Worm (Caenorhabditis elegans) whole organism, L4 larva: Measurements from ENCODE around the gene Y53G8AL.3.

Source experiments
- F10B5.3 ChIP-seq: sonication (generic microtip); optimal IDR thresholded peaks from 2 replicates; lab custom pipeline; 2016; ENCODE audit warnings: mild to moderate bottlenecking, missing genetic modification characterization, missing compliant biosample characterization
- F37D6.2 ChIP-seq: sonication (generic microtip); optimal IDR thresholded peaks from 2 replicates; lab custom pipeline; 2016; ENCODE audit warnings: mild to moderate bottlenecking, missing genetic modification characterization, missing compliant biosample characterization
- T20F7.1 ChIP-seq: fragments of 200-800 bp; sonication (Bioruptor generic); optimal IDR thresholded peaks from 2 replicates; lab custom pipeline; 2018; ENCODE audit warnings: mild to moderate bottlenecking, missing genetic modification characterization, missing compliant biosample characterization
- T26A8.4 ChIP-seq: fragments of 200-800 bp; sonication (Bioruptor generic); IDR thresholded peaks from 2 replicates; pipeline ENCODE4 v1.3.6; 2022; ENCODE audit warnings: missing genetic modification characterization, missing compliant biosample characterization
- Y75B8A.6 ChIP-seq: fragments of 200-800 bp; sonication (Bioruptor generic); IDR thresholded peaks from 2 replicates; pipeline ENCODE4 v1.3.6; 2022; ENCODE audit warnings: missing genetic modification reagents, missing genetic modification characterization, missing compliant biosample characterization
- aha-1 ChIP-seq: fragments of 150-350 bp; peaks from one replicate; lab custom pipeline; 2014; ENCODE audit warnings: missing biosample characterization, missing genetic modification characterization
- aly-2 ChIP-seq: sonication (generic microtip); optimal IDR thresholded peaks from 2 replicates; lab custom pipeline; 2018; ENCODE audit warnings: missing biosample characterization, missing genetic modification characterization
- ceh-32 ChIP-seq: sonication (generic microtip); optimal IDR thresholded peaks from 2 replicates; lab custom pipeline; 2016; ENCODE audit warnings: mild to moderate bottlenecking, missing genetic modification characterization, missing compliant biosample characterization; ENCODE audit not compliant: poor library complexity
- ceh-62 ChIP-seq: sonication (generic microtip); optimal IDR thresholded peaks from 2 replicates; lab custom pipeline; 2017; ENCODE audit warnings: missing biosample characterization, missing genetic modification characterization
- daf-12 ChIP-seq: fragments of 150-350 bp; optimal IDR thresholded peaks from 2 replicates; lab custom pipeline; 2014; ENCODE audit warnings: missing biosample characterization, missing genetic modification reagents, missing genetic modification characterization
- daf-19 ChIP-seq: fragments of 200-800 bp; sonication (Bioruptor generic); conservative IDR thresholded peaks from 2 replicates; pipeline ENCODE4 v1.3.6; 2022; ENCODE audit warnings: missing genetic modification characterization, missing compliant biosample characterization
- dmd-6 ChIP-seq: fragments of 200-800 bp; sonication (Bioruptor generic); IDR thresholded peaks from 2 replicates; pipeline ENCODE4 v1.3.6; 2022; ENCODE audit warnings: missing genetic modification reagents, missing genetic modification characterization, missing compliant biosample characterization
- dve-1 ChIP-seq: sonication (generic microtip); optimal IDR thresholded peaks from 2 replicates; lab custom pipeline; 2017; ENCODE audit warnings: antibody characterized with exemption, mild to moderate bottlenecking, missing genetic modification characterization, missing compliant biosample characterization; ENCODE audit not compliant: insufficient read depth
- egl-43 ChIP-seq: fragments of 200-800 bp; sonication (Bioruptor generic); IDR thresholded peaks from 2 replicates; pipeline ENCODE4 v1.3.6; 2022; ENCODE audit warnings: missing genetic modification reagents, missing genetic modification characterization, missing compliant biosample characterization
- hif-1 ChIP-seq, 2 experiments: sonication (generic microtip); optimal IDR thresholded peaks; 2 replicates each; lab custom pipeline; 2016 to 2017; ENCODE audit warnings: missing compliant biosample characterization in 2 of 2, missing genetic modification characterization in 2 of 2, missing genetic modification reagents in 2 of 2, missing genotype in 2 of 2, mild to moderate bottlenecking in 1 of 2
- hmg-1.1 ChIP-seq: fragments of 200-800 bp; sonication (Bioruptor generic); IDR thresholded peaks from 2 replicates; pipeline ENCODE4 v1.3.6; 2022; ENCODE audit warnings: missing genetic modification reagents, missing genetic modification characterization, missing compliant biosample characterization
- lin-15B ChIP-seq: fragments of 150-350 bp; sonication (generic microtip); optimal IDR thresholded peaks from 3 replicates; lab custom pipeline; 2014; ENCODE audit warnings: missing biosample characterization, missing genetic modification characterization
- lin-38 ChIP-seq: fragments of 200-800 bp; sonication (Bioruptor generic); IDR thresholded peaks from 2 replicates; pipeline ENCODE4 v1.3.6; 2022; ENCODE audit warnings: missing genetic modification reagents, missing genetic modification characterization, missing compliant biosample characterization
- lsy-2 ChIP-seq, 2 experiments: fragments of 150-350 bp in 1 of 2; sonication (generic microtip) in 1 of 2; optimal IDR thresholded peaks; 2 replicates each; lab custom pipeline; 2014 to 2017; ENCODE audit warnings: missing biosample characterization in 2 of 2, missing genetic modification characterization in 2 of 2
- madf-9 ChIP-seq: fragments of 200-800 bp; sonication (Bioruptor generic); conservative IDR thresholded peaks from 2 replicates; pipeline ENCODE4 v1.3.6; 2022; ENCODE audit warnings: missing genetic modification reagents, missing genetic modification characterization, missing compliant biosample characterization
- mdl-1 ChIP-seq, 2 experiments: fragments of 150-350 bp in 1 of 2; sonication (generic microtip) in 1 of 2; optimal IDR thresholded peaks; 2 replicates each; lab custom pipeline; 2014 to 2017; ENCODE audit warnings: missing biosample characterization in 2 of 2, missing genetic modification characterization in 2 of 2
- mdt-29 ChIP-seq: fragments of 200-800 bp; sonication (Bioruptor generic); IDR thresholded peaks from 2 replicates; pipeline ENCODE4 v1.3.6; 2022; ENCODE audit warnings: missing genetic modification reagents, missing genetic modification characterization, missing compliant biosample characterization
- mes-2 ChIP-seq: sonication (generic microtip); optimal IDR thresholded peaks from 2 replicates; lab custom pipeline; 2016; ENCODE audit warnings: missing genotype, mild to moderate bottlenecking, missing genetic modification characterization, missing compliant biosample characterization; ENCODE audit not compliant: poor library complexity, severe bottlenecking
- nhr-11 ChIP-seq: fragments of 150-350 bp; optimal IDR thresholded peaks from 2 replicates; lab custom pipeline; 2014; ENCODE audit warnings: missing biosample characterization, missing genetic modification characterization
- nhr-25 ChIP-seq: sonication (generic microtip); optimal IDR thresholded peaks from 2 replicates; lab custom pipeline; 2017; ENCODE audit warnings: missing genetic modification characterization, mild to moderate bottlenecking, missing compliant biosample characterization, antibody characterized with exemption, moderate library complexity, borderline replicate concordance; ENCODE audit not compliant: insufficient read depth
- nhr-28 ChIP-seq: fragments of 150-350 bp; optimal IDR thresholded peaks from 2 replicates; lab custom pipeline; 2014; ENCODE audit warnings: missing biosample characterization, missing genetic modification characterization
- nhr-76 ChIP-seq: fragments of 150-350 bp; optimal IDR thresholded peaks from 2 replicates; lab custom pipeline; 2014; ENCODE audit warnings: missing biosample characterization, missing genetic modification characterization
- pha-4 ChIP-seq, 2 experiments: fragments of 150-350 bp in 1 of 2; fragments of 200-800 bp in 1 of 2; sonication (Bioruptor generic) in 1 of 2; IDR thresholded peaks in 1 of 2; optimal IDR thresholded peaks in 1 of 2; 2 replicates each; pipeline versions ENCODE4 v1.3.6 to Lab custom; 2014 to 2022; ENCODE audit warnings: missing genetic modification characterization in 2 of 2, missing genetic modification reagents in 2 of 2, missing biosample characterization in 1 of 2, missing compliant biosample characterization in 1 of 2
- php-3 ChIP-seq: fragments of 200-800 bp; sonication (Bioruptor generic); IDR thresholded peaks from 2 replicates; pipeline ENCODE4 v1.3.6; 2022; ENCODE audit warnings: missing genetic modification reagents, missing genetic modification characterization, missing compliant biosample characterization
- rbr-2 ChIP-seq: sonication (generic microtip); optimal IDR thresholded peaks from 2 replicates; lab custom pipeline; 2016; ENCODE audit warnings: missing genotype, missing genetic modification characterization, missing compliant biosample characterization
- saeg-2 ChIP-seq: fragments of 200-800 bp; sonication (Bioruptor generic); IDR thresholded peaks from 2 replicates; pipeline ENCODE4 v1.3.6; 2022; ENCODE audit warnings: missing genetic modification reagents, missing genetic modification characterization, missing compliant biosample characterization
- sdz-12 ChIP-seq: fragments of 200-800 bp; sonication (Bioruptor generic); optimal IDR thresholded peaks from 2 replicates; lab custom pipeline; 2018; ENCODE audit warnings: mild to moderate bottlenecking, missing genetic modification characterization, missing compliant biosample characterization
- snpc-1.2 ChIP-seq: fragments of 200-800 bp; sonication (Bioruptor generic); IDR thresholded peaks from 2 replicates; pipeline ENCODE4 v1.3.6; 2022; ENCODE audit warnings: missing genetic modification reagents, missing genetic modification characterization, missing compliant biosample characterization
- snpc-4 ChIP-seq: fragments of 150-350 bp; optimal IDR thresholded peaks from 2 replicates; lab custom pipeline; 2014; ENCODE audit warnings: missing biosample characterization, missing genetic modification characterization
- spr-1 ChIP-seq: sonication (generic microtip); optimal IDR thresholded peaks from 2 replicates; lab custom pipeline; 2016; ENCODE audit warnings: mild to moderate bottlenecking, missing genetic modification characterization, missing compliant biosample characterization
- spr-3 ChIP-seq: fragments of 200-800 bp; sonication (Bioruptor generic); optimal IDR thresholded peaks from 2 replicates; lab custom pipeline; 2018; ENCODE audit warnings: mild to moderate bottlenecking, missing genetic modification characterization, missing compliant biosample characterization
- tra-1 ChIP-seq: fragments of 200-800 bp; sonication (Bioruptor generic); IDR thresholded peaks from 2 replicates; pipeline ENCODE4 v1.3.6; 2022; ENCODE audit warnings: missing genetic modification reagents, missing genetic modification characterization, missing compliant biosample characterization
- unc-130 ChIP-seq: sonication (generic microtip); optimal IDR thresholded peaks from 2 replicates; lab custom pipeline; 2016; ENCODE audit warnings: missing genetic modification reagents, missing genetic modification characterization, missing compliant biosample characterization
- vab-7 ChIP-seq: fragments of 200-800 bp; sonication (Bioruptor generic); IDR thresholded peaks from 2 replicates; pipeline ENCODE4 v1.3.6; 2022; ENCODE audit warnings: missing genetic modification reagents, missing genetic modification characterization, missing compliant biosample characterization
- zfp-3 ChIP-seq: fragments of 200-800 bp; sonication (Bioruptor generic); conservative IDR thresholded peaks from 2 replicates; pipeline ENCODE4 v1.3.6; 2022; ENCODE audit warnings: missing genetic modification reagents, missing genetic modification characterization, missing compliant biosample characterization
- zip-2 ChIP-seq: fragments of 150-350 bp; optimal IDR thresholded peaks from 2 replicates; lab custom pipeline; 2014; ENCODE audit warnings: missing biosample characterization, missing genetic modification characterization

Y53G8AL.3 gene

ce11 chrIII:3279304-3279703 lies 26.4 kb upstream of the Y53G8AL.3 start (continued):
- TF ChIP-seq Y75B8A.6 (GFP tag; lab: Robert Waterston, UW) (no peak), mdt-29 (GFP tag; lab: Robert Waterston, UW) (no peak), snpc-1.2 (GFP tag; lab: Robert Waterston, UW) (no peak), sdz-12 (GFP tag; lab: Kevin White, UChicago) (no peak), zfp-3 (GFP tag; lab: Robert Waterston, UW) (no peak), nhr-76 (peak; percentile 29), dve-1 (tag; lab: Kevin White, UChicago) (peak; percentile 91), daf-12 (no peak), saeg-2 (GFP tag; lab: Robert Waterston, UW) (no peak), tra-1 (GFP tag; lab: Robert Waterston, UW) (no peak), spr-3 (GFP tag; lab: Kevin White, UChicago) (no peak), ceh-62 (no peak), mes-2 (peak; percentile 48), hmg-1.1 (GFP tag; lab: Robert Waterston, UW) (peak; percentile 73), egl-43 (GFP tag; lab: Robert Waterston, UW) (no peak), rbr-2 (peak; percentile 37), unc-130 (GFP tag; lab: Kevin White, UChicago) (no peak), dmd-6 (GFP tag; lab: Robert Waterston, UW) (peak; percentile 77), T26A8.4 (GFP tag; lab: Robert Waterston, UW) (peak; percentile 65; the same call in 1 of the 2 replicates), aha-1 (tag; lab: Kevin White, UChicago) (peak; percentile 96), F10B5.3 (tag; lab: Kevin White, UChicago) (no peak), hif-1 (tag; optimal IDR thresholded peaks at IDR 0.05; lab: Kevin White, UChicago) (peak in 1 of 2 experiments; percentile 14), zip-2 (no peak), aly-2 (tag; lab: Kevin White, UChicago) (no peak), lsy-2 (tag; optimal IDR thresholded peaks at IDR 0.05; lab: Kevin White, UChicago) (peak; percentile 30 to 89), F37D6.2 (tag; lab: Kevin White, UChicago) (no peak), nhr-25 (tag; lab: Kevin White, UChicago) (peak; percentile 9), vab-7 (no peak), ceh-32 (tag; lab: Kevin White, UChicago) (no peak), mdl-1 (tag; optimal IDR thresholded peaks at IDR 0.05; lab: Kevin White, UChicago) (peak in 1 of 2 experiments; percentile 49), spr-1 (no peak), lin-15B (no peak)

ce11 chrIII:3278610-3279009 lies 25.7 kb upstream of the Y53G8AL.3 start, which contains the start of gene Y53G8AM.8:
Gene Y53G8AM.8 (minus strand): TSS chrIII:3278710.
- TF ChIP-seq nhr-76: no peak
- TF ChIP-seq snpc-4 (tag; lab: Kevin White, UChicago): no peak
- no peak for TF ChIP-seq zfp-3 (GFP tag; lab: Robert Waterston, UW)
- no peak for TF ChIP-seq ceh-32 (tag; lab: Kevin White, UChicago)
- no peak for TF ChIP-seq nhr-11
- TF ChIP-seq rbr-2: no peak
- no peak for TF ChIP-seq nhr-28 (tag; lab: Kevin White, UChicago)
- no peak for TF ChIP-seq Y75B8A.6 (GFP tag; lab: Robert Waterston, UW)
- TF ChIP-seq daf-19 (GFP tag; lab: Robert Waterston, UW): no peak
- no peak for TF ChIP-seq pha-4 (GFP tag; IDR thresholded peaks at IDR 0.05; lab: Robert Waterston, UW)
- TF ChIP-seq pha-4 (tag; optimal IDR thresholded peaks at IDR 0.05; lab: Kevin White, UChicago): no peak
- TF ChIP-seq lin-38 (GFP tag; lab: Robert Waterston, UW): no peak
- TF ChIP-seq T20F7.1: no peak
- TF ChIP-seq php-3 (GFP tag; lab: Robert Waterston, UW): no peak
- no peak for TF ChIP-seq madf-9 (GFP tag; lab: Robert Waterston, UW)
